Fruit fly (Drosophila melanogaster) whole organism, prepupa: ENCODE data around the gene nudE.

Experiments used
- CG10631 ChIP-seq: fragments of 200-800 bp; sonication (Bioruptor generic); optimal IDR thresholded peaks from 2 replicates; lab custom pipeline; 2016; ENCODE audit warnings: missing biosample characterization, missing genetic modification characterization
- CG10669 ChIP-seq: fragments of 200-800 bp; sonication (Bioruptor generic); optimal IDR thresholded peaks from 3 replicates; lab custom pipeline; 2018; ENCODE audit warnings: missing biosample characterization, mild to moderate bottlenecking, missing genetic modification characterization, moderate library complexity
- CG11902 ChIP-seq: fragments of 200-800 bp; sonication (Bioruptor generic); optimal IDR thresholded peaks from 3 replicates; lab custom pipeline; 2016; ENCODE audit warnings: missing biosample characterization, missing genetic modification characterization
- CG15336 ChIP-seq: fragments of 200-800 bp; sonication (Bioruptor generic); IDR thresholded peaks from 2 replicates; pipeline ENCODE4 v1.3.6; 2022; ENCODE audit warnings: missing biosample characterization, missing genetic modification characterization
- CG1621 ChIP-seq: fragments of 200-800 bp; sonication (Bioruptor generic); optimal IDR thresholded peaks from 3 replicates; lab custom pipeline; 2018; ENCODE audit warnings: missing biosample characterization, mild to moderate bottlenecking, missing genetic modification characterization
- CG16779 ChIP-seq: fragments of 200-800 bp; sonication (Bioruptor generic); optimal IDR thresholded peaks from 3 replicates; lab custom pipeline; 2017; ENCODE audit warnings: missing biosample characterization, mild to moderate bottlenecking, missing genetic modification characterization
- CG31627 ChIP-seq: fragments of 200-800 bp; sonication (Bioruptor generic); optimal IDR thresholded peaks from 3 replicates; lab custom pipeline; 2016; ENCODE audit warnings: missing biosample characterization, missing genetic modification characterization
- CG34406 ChIP-seq: fragments of 200-800 bp; sonication (Bioruptor generic); optimal IDR thresholded peaks from 3 replicates; lab custom pipeline; 2016; ENCODE audit warnings: missing biosample characterization, missing genetic modification characterization
- CG3919 ChIP-seq: fragments of 200-800 bp; sonication (Bioruptor generic); optimal IDR thresholded peaks from 3 replicates; lab custom pipeline; 2016; ENCODE audit warnings: missing biosample characterization, missing genetic modification characterization
- CG4318 ChIP-seq: fragments of 200-800 bp; sonication (Bioruptor generic); optimal IDR thresholded peaks from 3 replicates; lab custom pipeline; 2017; ENCODE audit warnings: missing biosample characterization, mild to moderate bottlenecking, missing genetic modification characterization
- CG6163 ChIP-seq: fragments of 200-800 bp; sonication (Bioruptor generic); IDR thresholded peaks from 3 replicates; pipeline ENCODE4 v1.3.6; 2022; ENCODE audit warnings: missing biosample characterization, missing genetic modification characterization
- CG6276 ChIP-seq: fragments of 200-800 bp; sonication (Bioruptor generic); optimal IDR thresholded peaks from 2 replicates; lab custom pipeline; 2017; ENCODE audit warnings: missing biosample characterization, mild to moderate bottlenecking, missing genetic modification characterization
- CG6792 ChIP-seq: fragments of 200-800 bp; sonication (Bioruptor generic); optimal IDR thresholded peaks from 3 replicates; lab custom pipeline; 2016; ENCODE audit warnings: missing biosample characterization, missing genetic modification characterization
- CG6808 ChIP-seq: fragments of 200-800 bp; sonication (Bioruptor generic); optimal IDR thresholded peaks from 3 replicates; lab custom pipeline; 2017; ENCODE audit warnings: missing biosample characterization, missing genetic modification characterization, mild to moderate bottlenecking, moderate library complexity, missing genetic modification reagents
- CG7368 ChIP-seq: fragments of 200-800 bp; sonication (Bioruptor generic); optimal IDR thresholded peaks from 3 replicates; lab custom pipeline; 2016; ENCODE audit warnings: missing biosample characterization, missing genetic modification characterization
- CG8119 ChIP-seq: fragments of 200-800 bp; sonication (Bioruptor generic); IDR thresholded peaks from 3 replicates; pipeline ENCODE4 v1.3.6; 2022; ENCODE audit warnings: missing biosample characterization, missing genetic modification characterization
- CG8319 ChIP-seq: fragments of 200-800 bp; sonication (Bioruptor generic); optimal IDR thresholded peaks from 3 replicates; lab custom pipeline; 2016; ENCODE audit warnings: missing biosample characterization, missing genetic modification characterization
- CG9139 ChIP-seq: fragments of 200-800 bp; sonication (Bioruptor generic); optimal IDR thresholded peaks from 3 replicates; lab custom pipeline; 2017; ENCODE audit warnings: missing biosample characterization, mild to moderate bottlenecking, missing genetic modification characterization
- Eip93F ChIP-seq: fragments of 200-800 bp; sonication (Bioruptor generic); optimal IDR thresholded peaks from 2 replicates; lab custom pipeline; 2016; ENCODE audit warnings: missing biosample characterization, mild to moderate bottlenecking, missing genetic modification characterization
- Ets21C ChIP-seq: fragments of 200-800 bp; sonication (Bioruptor generic); optimal IDR thresholded peaks from 3 replicates; lab custom pipeline; 2016; ENCODE audit warnings: missing biosample characterization, missing genetic modification characterization
- Hr38 ChIP-seq: sonication (Bioruptor generic); optimal IDR thresholded peaks from 2 replicates; lab custom pipeline; 2016; ENCODE audit warnings: missing biosample characterization, missing genetic modification characterization
- Hr39 ChIP-seq: fragments of 200-800 bp; sonication (Bioruptor generic); optimal IDR thresholded peaks from 2 replicates; lab custom pipeline; 2016; ENCODE audit warnings: missing biosample characterization, missing genetic modification characterization
- Hr4 ChIP-seq: fragments of 200-800 bp; sonication (Bioruptor generic); optimal IDR thresholded peaks from 3 replicates; lab custom pipeline; 2016; ENCODE audit warnings: missing biosample characterization, missing genetic modification characterization
- Met ChIP-seq: fragments of 200-800 bp; sonication (Bioruptor generic); optimal IDR thresholded peaks from 3 replicates; lab custom pipeline; 2016; ENCODE audit warnings: missing biosample characterization, missing genetic modification characterization
- OdsH ChIP-seq: fragments of 200-800 bp; sonication (Bioruptor generic); optimal IDR thresholded peaks from 3 replicates; lab custom pipeline; 2016; ENCODE audit warnings: missing biosample characterization, missing genetic modification characterization
- Smox ChIP-seq: fragments of 200-800 bp; sonication (Bioruptor generic); optimal IDR thresholded peaks from 3 replicates; lab custom pipeline; 2016; ENCODE audit warnings: missing biosample characterization, missing genetic modification characterization
- Sox102F ChIP-seq: fragments of 200-800 bp; sonication (Bioruptor generic); optimal IDR thresholded peaks from 2 replicates; lab custom pipeline; 2016; ENCODE audit warnings: missing biosample characterization, mild to moderate bottlenecking, missing genetic modification characterization
- acj6 ChIP-seq: fragments of 200-800 bp; sonication (Bioruptor generic); optimal IDR thresholded peaks from 3 replicates; lab custom pipeline; 2016; ENCODE audit warnings: missing biosample characterization, missing genetic modification characterization
- cyc ChIP-seq: fragments of 200-800 bp; sonication (Bioruptor generic); optimal IDR thresholded peaks from 3 replicates; lab custom pipeline; 2016; ENCODE audit warnings: missing biosample characterization, missing genetic modification characterization
- dac ChIP-seq: fragments of 200-800 bp; sonication (Bioruptor generic); optimal IDR thresholded peaks from 2 replicates; lab custom pipeline; 2017; ENCODE audit warnings: missing biosample characterization, mild to moderate bottlenecking, missing genetic modification characterization
- dsx ChIP-seq: fragments of 200-800 bp; optimal IDR thresholded peaks from 3 replicates; lab custom pipeline; 2019; ENCODE audit warnings: missing biosample characterization, mild to moderate bottlenecking, missing genetic modification characterization, moderate library complexity; ENCODE audit not compliant: poor library complexity, severe bottlenecking
- eg ChIP-seq: fragments of 200-800 bp; sonication (Bioruptor generic); IDR thresholded peaks from 3 replicates; pipeline ENCODE4 v1.3.6; 2022; ENCODE audit warnings: missing biosample characterization, missing genetic modification characterization
- esn ChIP-seq: fragments of 200-800 bp; sonication (Bioruptor generic); optimal IDR thresholded peaks from 2 replicates; lab custom pipeline; 2016; ENCODE audit warnings: missing biosample characterization, mild to moderate bottlenecking, missing genetic modification characterization, moderate library complexity
- fd59A ChIP-seq: fragments of 200-800 bp; sonication (Bioruptor generic); optimal IDR thresholded peaks from 2 replicates; lab custom pipeline; 2017; ENCODE audit warnings: missing biosample characterization, mild to moderate bottlenecking, missing genetic modification characterization, missing genetic modification reagents
- fd85E ChIP-seq: fragments of 200-800 bp; sonication (Bioruptor generic); optimal IDR thresholded peaks from 3 replicates; lab custom pipeline; 2016; ENCODE audit warnings: missing biosample characterization, missing genetic modification characterization
- fkh ChIP-seq: fragments of 200-800 bp; sonication (Bioruptor generic); optimal IDR thresholded peaks from 3 replicates; lab custom pipeline; 2017; ENCODE audit warnings: missing biosample characterization, mild to moderate bottlenecking, missing genetic modification characterization, moderate library complexity
- pdm3 ChIP-seq: fragments of 200-800 bp; sonication (Bioruptor generic); optimal IDR thresholded peaks from 3 replicates; lab custom pipeline; 2016; ENCODE audit warnings: missing biosample characterization, missing genetic modification characterization
- spab ChIP-seq: fragments of 200-800 bp; sonication (Bioruptor generic); optimal IDR thresholded peaks from 2 replicates; lab custom pipeline; 2017; ENCODE audit warnings: missing biosample characterization, mild to moderate bottlenecking, missing genetic modification characterization, missing genetic modification reagents
- svp ChIP-seq: fragments of 200-800 bp; sonication (Bioruptor generic); peaks from one replicate; lab custom pipeline; 2016; ENCODE audit warnings: missing biosample characterization, missing genetic modification characterization
- topi ChIP-seq: fragments of 200-800 bp; sonication (Bioruptor generic); optimal IDR thresholded peaks from 3 replicates; lab custom pipeline; 2016; ENCODE audit warnings: missing biosample characterization, missing genetic modification characterization

The nudE gene

dm6 chr3L:9888630-9889130, 10.4 kb upstream of the nudE start, which contains the start of the genes Taf2 and CalpB (continued):
- TF ChIP-seq CG1621 (tag; lab: Kevin White, UChicago), result peak; percentile 32
- peak; percentile 74; the same call in 2 of the 3 replicates for TF ChIP-seq CG6163 (GFP tag; lab: Robert Waterston, UW)
- peak; percentile 85 for TF ChIP-seq CG15336 (GFP tag; lab: Robert Waterston, UW)
- peak; percentile 87 for TF ChIP-seq CG34406 (GFP tag; lab: Kevin White, UChicago)
- TF ChIP-seq Smox (GFP tag; lab: Kevin White, UChicago), result peak; percentile 63
- TF ChIP-seq CG9139 (GFP tag; lab: Kevin White, UChicago), result no peak
- TF ChIP-seq pdm3 (GFP tag; lab: Kevin White, UChicago), result peak; percentile 1
- peak; percentile 57 for TF ChIP-seq CG8319
- peak; percentile 84 for TF ChIP-seq esn (GFP tag; lab: Kevin White, UChicago)
- peak; percentile 76 for TF ChIP-seq CG4318 (GFP tag; lab: Kevin White, UChicago)
- no peak for TF ChIP-seq Met (GFP tag; lab: Kevin White, UChicago)
- TF ChIP-seq cyc (GFP tag; lab: Kevin White, UChicago), result peak; percentile 80
- no peak for TF ChIP-seq Hr4
- peak; percentile 80 for TF ChIP-seq acj6 (GFP tag; lab: Kevin White, UChicago)
- TF ChIP-seq CG8119, result peak; percentile 88
- TF ChIP-seq eg (GFP tag; lab: Robert Waterston, UW), result peak; percentile 89
- peak; percentile 85 for TF ChIP-seq CG3919 (GFP tag; lab: Kevin White, UChicago)
- TF ChIP-seq CG11902, result peak; percentile 65
- peak; percentile 72 for TF ChIP-seq fkh (GFP tag; lab: Kevin White, UChicago)
- TF ChIP-seq, all 60 proteins: peak for 50

dm6 chr3L:9893983-9894382, 5.1 kb upstream of the nudE start:
- TF ChIP-seq svp (GFP tag; lab: Kevin White, UChicago), result peak; percentile 92
- no peak for TF ChIP-seq CG6163 (GFP tag; lab: Robert Waterston, UW)
- TF ChIP-seq, all 60 proteins: peak for 1

dm6 chr3L:9894643-9895042, 4.4 kb upstream of the nudE start, which contains the start of the genes CG6709 and Hez:
TSS of gene CG6709 (minus strand) at chr3L:9894743.
TSS of gene Hez (minus strand) at chr3L:9894743.
- TF ChIP-seq cyc (GFP tag; lab: Kevin White, UChicago) (no peak), CG34406 (GFP tag; lab: Kevin White, UChicago) (no peak), CG6163 (GFP tag; lab: Robert Waterston, UW) (no peak), CG8119 (no peak), eg (GFP tag; lab: Robert Waterston, UW) (no peak), topi (GFP tag; lab: Kevin White, UChicago) (no peak), Eip93F (GFP tag; lab: Kevin White, UChicago) (no peak), Sox102F (GFP tag; lab: Kevin White, UChicago) (no peak), CG7368 (GFP tag; lab: Kevin White, UChicago) (no peak), dsx (GFP tag; lab: Kevin White, UChicago) (no peak), Ets21C (GFP tag; lab: Kevin White, UChicago) (no peak)

dm6 chr3L:9897164-9897783, 1.8 kb upstream of the nudE start:
- TF ChIP-seq CG10631, result peak; percentile 40
- no peak for TF ChIP-seq CG6276 (GFP tag; lab: Kevin White, UChicago)
- no peak for TF ChIP-seq Ets21C (GFP tag; lab: Kevin White, UChicago)
- TF ChIP-seq Sox102F (GFP tag; lab: Kevin White, UChicago), result peak; percentile 46
- TF ChIP-seq CG10669, result peak; percentile 31
- no peak for TF ChIP-seq CG7368 (GFP tag; lab: Kevin White, UChicago)
- no peak for TF ChIP-seq fd59A (GFP tag; lab: Kevin White, UChicago)
- peak; percentile 41 for TF ChIP-seq Smox (GFP tag; lab: Kevin White, UChicago)
- 0 out of 3 replicates have a peak, but pooled peaks have one; percentile 13 for TF ChIP-seq CG8119
- TF ChIP-seq CG6163 (GFP tag; lab: Robert Waterston, UW), result peak; percentile 48; the same call in 2 of the 3 replicates
- TF ChIP-seq fd85E (GFP tag; lab: Kevin White, UChicago), result no peak
- TF ChIP-seq CG3919 (GFP tag; lab: Kevin White, UChicago), result peak; percentile 60
- TF ChIP-seq Hr4, result peak; percentile 40
- peak; percentile 54 for TF ChIP-seq Met (GFP tag; lab: Kevin White, UChicago)
- no peak for TF ChIP-seq dac
- peak; percentile 53 for TF ChIP-seq OdsH
- TF ChIP-seq Hr38 (GFP tag; lab: Kevin White, UChicago), result no peak
- TF ChIP-seq spab, result peak; percentile 0
- peak; percentile 56 for TF ChIP-seq CG31627
- peak; percentile 36 for TF ChIP-seq CG6792
- TF ChIP-seq svp (GFP tag; lab: Kevin White, UChicago), result peak; percentile 93
- no peak for TF ChIP-seq eg (GFP tag; lab: Robert Waterston, UW)
- peak; percentile 51 for TF ChIP-seq pdm3 (GFP tag; lab: Kevin White, UChicago)
- no peak for TF ChIP-seq CG16779 (tag; lab: Kevin White, UChicago)
- TF ChIP-seq cyc (GFP tag; lab: Kevin White, UChicago), result peak; percentile 20
- no peak for TF ChIP-seq CG6808
- peak; percentile 39 for TF ChIP-seq CG34406 (GFP tag; lab: Kevin White, UChicago)
- TF ChIP-seq CG15336 (GFP tag; lab: Robert Waterston, UW), result no peak
- TF ChIP-seq Hr39, result peak; percentile 48
